Worm (Caenorhabditis elegans) whole organism, mixed stage, embryonic: ENCODE measurements around the gene clec-64.

Experiments
- M03D4.4 ChIP-seq: sonication (generic microtip); optimal IDR thresholded peaks from 2 replicates; lab custom pipeline; 2017; ENCODE audit warnings: mild to moderate bottlenecking, missing genetic modification characterization, missing compliant biosample characterization
- bed-3 ChIP-seq: fragments of 200-800 bp; sonication (Bioruptor generic); optimal IDR thresholded peaks from 3 replicates; lab custom pipeline; 2018; ENCODE audit warnings: mild to moderate bottlenecking, missing genetic modification characterization, moderate library complexity, missing compliant biosample characterization
- ceh-39 ChIP-seq: fragments of 150-350 bp; optimal IDR thresholded peaks from 2 replicates; lab custom pipeline; 2014; ENCODE audit warnings: missing biosample characterization, missing genetic modification characterization
- ceh-43 ChIP-seq: fragments of 200-800 bp; sonication (Bioruptor generic); optimal IDR thresholded peaks from 2 replicates; lab custom pipeline; 2018; ENCODE audit warnings: mild to moderate bottlenecking, missing genetic modification characterization, moderate library complexity, missing compliant biosample characterization
- ces-1 ChIP-seq: fragments of 150-350 bp; optimal IDR thresholded peaks from 2 replicates; lab custom pipeline; 2014; ENCODE audit warnings: missing biosample characterization, missing genetic modification reagents, missing genetic modification characterization
- cnd-1 ChIP-seq: fragments of 200-800 bp; sonication (Bioruptor generic); optimal IDR thresholded peaks from 2 replicates; lab custom pipeline; 2018; ENCODE audit warnings: mild to moderate bottlenecking, missing genetic modification characterization, missing compliant biosample characterization
- drap-1 ChIP-seq: fragments of 200-800 bp; sonication (Bioruptor generic); optimal IDR thresholded peaks from 3 replicates; lab custom pipeline; 2018; ENCODE audit warnings: mild to moderate bottlenecking, missing genetic modification characterization, missing compliant biosample characterization
- elt-1 ChIP-seq: sonication (generic microtip); optimal IDR thresholded peaks from 2 replicates; lab custom pipeline; 2017; ENCODE audit warnings: missing genetic modification characterization, mild to moderate bottlenecking, missing compliant biosample characterization, antibody characterized with exemption, moderate library complexity, borderline replicate concordance; ENCODE audit not compliant: insufficient read depth
- elt-3 ChIP-seq: fragments of 150-350 bp; optimal IDR thresholded peaks from 2 replicates; lab custom pipeline; 2014; ENCODE audit warnings: missing biosample characterization, missing genetic modification characterization
- flh-1 ChIP-seq: fragments of 200-800 bp; sonication (Bioruptor generic); optimal IDR thresholded peaks from 2 replicates; lab custom pipeline; 2018; ENCODE audit warnings: mild to moderate bottlenecking, missing genetic modification characterization, moderate library complexity, missing compliant biosample characterization
- ham-2 ChIP-seq: fragments of 200-800 bp; sonication (Bioruptor generic); optimal IDR thresholded peaks from 2 replicates; lab custom pipeline; 2018; ENCODE audit warnings: mild to moderate bottlenecking, missing genetic modification characterization, missing compliant biosample characterization
- hlh-1 ChIP-seq: fragments of 150-350 bp; optimal IDR thresholded peaks from 2 replicates; lab custom pipeline; 2014; ENCODE audit warnings: missing biosample characterization, missing genetic modification reagents, missing genetic modification characterization
- lin-13 ChIP-seq: fragments of 150-350 bp; optimal IDR thresholded peaks from 2 replicates; lab custom pipeline; 2014; ENCODE audit warnings: missing biosample characterization, missing genetic modification characterization
- lin-32 ChIP-seq: fragments of 200-800 bp; sonication (Bioruptor generic); optimal IDR thresholded peaks from 2 replicates; lab custom pipeline; 2018; ENCODE audit warnings: mild to moderate bottlenecking, missing genetic modification characterization, missing compliant biosample characterization
- lsy-2 ChIP-seq: fragments of 150-350 bp; optimal IDR thresholded peaks from 2 replicates; lab custom pipeline; 2014; ENCODE audit warnings: missing biosample characterization, missing genetic modification characterization
- mab-5 ChIP-seq: fragments of 150-350 bp; optimal IDR thresholded peaks from 2 replicates; lab custom pipeline; 2014; ENCODE audit warnings: missing biosample characterization, missing genetic modification characterization
- mep-1 ChIP-seq: fragments of 150-350 bp; optimal IDR thresholded peaks from 2 replicates; lab custom pipeline; 2017; ENCODE audit warnings: missing biosample characterization, missing genetic modification reagents, missing genetic modification characterization, inconsistent platforms
- mls-2 ChIP-seq: sonication (generic microtip); optimal IDR thresholded peaks from 2 replicates; lab custom pipeline; 2016; ENCODE audit warnings: mild to moderate bottlenecking, missing genetic modification characterization, moderate library complexity, missing compliant biosample characterization
- nhr-2 ChIP-seq: fragments of 150-350 bp; optimal IDR thresholded peaks from 2 replicates; lab custom pipeline; 2014; ENCODE audit warnings: missing biosample characterization, missing genetic modification characterization
- nhr-237 ChIP-seq: fragments of 150-350 bp; optimal IDR thresholded peaks from 2 replicates; lab custom pipeline; 2014; ENCODE audit warnings: missing biosample characterization, missing genetic modification characterization
- nhr-28 ChIP-seq: fragments of 150-350 bp; optimal IDR thresholded peaks from 2 replicates; lab custom pipeline; 2014; ENCODE audit warnings: missing biosample characterization, missing genetic modification characterization
- nhr-76 ChIP-seq: sonication (generic microtip); optimal IDR thresholded peaks from 2 replicates; lab custom pipeline; 2017; ENCODE audit warnings: missing biosample characterization, missing genetic modification characterization
- sem-2 ChIP-seq: fragments of 200-800 bp; sonication (Bioruptor generic); optimal IDR thresholded peaks from 2 replicates; lab custom pipeline; 2018; ENCODE audit warnings: mild to moderate bottlenecking, missing genetic modification characterization, missing compliant biosample characterization
- snpc-4 ChIP-seq: fragments of 150-350 bp; optimal IDR thresholded peaks from 2 replicates; lab custom pipeline; 2014; ENCODE audit warnings: missing biosample characterization, missing genetic modification characterization
- sptf-1 ChIP-seq: sonication (generic microtip); optimal IDR thresholded peaks from 2 replicates; lab custom pipeline; 2017; ENCODE audit warnings: mild to moderate bottlenecking, missing genetic modification characterization, moderate library complexity, missing compliant biosample characterization
- tbx-8 ChIP-seq: fragments of 200-800 bp; sonication (Bioruptor generic); optimal IDR thresholded peaks from 2 replicates; lab custom pipeline; 2018; ENCODE audit warnings: mild to moderate bottlenecking, missing genetic modification characterization, moderate library complexity, missing compliant biosample characterization
- unc-120 ChIP-seq: sonication (generic microtip); optimal IDR thresholded peaks from 2 replicates; lab custom pipeline; 2017; ENCODE audit warnings: missing genetic modification characterization, missing compliant biosample characterization; ENCODE audit not compliant: poor library complexity, severe bottlenecking
- unc-39 ChIP-seq: fragments of 150-350 bp; optimal IDR thresholded peaks from 2 replicates; lab custom pipeline; 2014; ENCODE audit warnings: missing biosample characterization, missing genetic modification characterization
- unc-62 ChIP-seq: fragments of 150-350 bp; optimal IDR thresholded peaks from 2 replicates; lab custom pipeline; 2014; ENCODE audit warnings: missing biosample characterization, missing genetic modification reagents, missing genetic modification characterization
- zip-8 ChIP-seq: fragments of 150-350 bp; optimal IDR thresholded peaks from 2 replicates; lab custom pipeline; 2014; ENCODE audit warnings: missing biosample characterization, missing genetic modification characterization
- ztf-11 ChIP-seq: fragments of 150-350 bp; optimal IDR thresholded peaks from 2 replicates; lab custom pipeline; 2014; ENCODE audit warnings: missing biosample characterization, missing genetic modification characterization

Gene clec-64

DNA sequence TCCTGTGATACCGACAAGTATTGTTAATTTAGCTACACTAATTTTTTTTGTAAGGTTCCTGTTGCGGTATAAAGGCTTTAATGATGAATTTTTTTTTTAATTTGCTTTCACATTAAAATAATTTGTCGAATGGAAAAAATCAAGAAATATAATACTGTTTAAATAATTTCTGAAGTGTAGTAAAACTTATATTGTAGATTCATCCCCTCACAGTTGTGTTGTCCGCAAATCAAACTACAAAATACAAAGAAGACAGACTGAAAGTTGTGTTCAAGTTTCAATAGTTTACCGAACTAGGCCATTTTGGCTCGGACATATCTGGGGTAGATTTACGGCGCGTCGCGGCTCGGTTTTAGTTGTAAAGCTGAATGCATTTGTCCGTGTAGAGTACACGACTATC lies 681 bp upstream of the clec-64 start:
- TF ChIP-seq unc-39 (tag; lab: Kevin White, UChicago) (no peak), mab-5 (no peak), bed-3 (no peak), ham-2 (GFP tag; lab: Kevin White, UChicago) (no peak), lin-13 (tag; lab: Kevin White, UChicago) (no peak), lsy-2 (tag; lab: Kevin White, UChicago) (no peak), unc-120 (no peak), cnd-1 (tag; lab: Kevin White, UChicago) (no peak), lin-32 (no peak), nhr-76 (tag; lab: Kevin White, UChicago) (no peak), ces-1 (no peak), ztf-11 (no peak), unc-62 (no peak)
- TF ChIP-seq, all 35 proteins: peak for 0

- TF ChIP-seq nhr-28 (tag; lab: Kevin White, UChicago) (no peak), elt-1 (tag; lab: Kevin White, UChicago) (no peak), hlh-1 (tag; lab: Kevin White, UChicago) (no peak), nhr-237 (tag; lab: Kevin White, UChicago) (no peak), tbx-8 (GFP tag; lab: Kevin White, UChicago) (no peak)
Measured at ce11 chrII:12901025-12901424, 3.0 kb downstream of the clec-64 start, which contains the start of gene clec-65. clec-65 (plus strand) TSS chrII:12901325.

DNA sequence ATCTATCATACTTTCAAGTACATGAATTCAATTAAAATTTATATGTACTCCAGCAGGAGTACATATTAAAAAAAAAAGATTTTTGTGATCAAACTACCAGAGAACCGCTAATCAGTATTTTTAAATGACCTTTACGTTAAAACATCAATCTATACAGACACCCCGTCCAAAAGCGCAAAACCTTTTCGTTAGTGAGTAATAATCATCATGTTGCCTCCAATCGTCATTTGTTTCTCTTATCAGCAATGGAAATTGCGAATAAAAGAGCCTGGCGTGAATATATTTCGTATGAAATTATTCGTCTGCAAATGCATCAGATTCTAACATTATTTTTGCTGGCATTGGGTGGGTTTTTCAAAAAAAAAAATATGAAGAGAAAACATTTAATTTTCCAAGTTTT lies 6.1 kb downstream of the clec-64 start, which contains the start of gene clec-66:
clec-66 (plus strand) TSS at position 225 of the 400 bp plus-strand sequence.
- TF ChIP-seq flh-1 (GFP tag; lab: Kevin White, UChicago) (no peak), mab-5 (no peak), sem-2 (GFP tag; lab: Kevin White, UChicago) (no peak), lin-13 (tag; lab: Kevin White, UChicago) (no peak), snpc-4 (tag; lab: Kevin White, UChicago) (no peak), ceh-43 (GFP tag; lab: Kevin White, UChicago) (no peak), unc-120 (no peak)

- TF ChIP-seq lsy-2 (tag; lab: Kevin White, UChicago): no peak
- no peak for TF ChIP-seq nhr-76 (tag; lab: Kevin White, UChicago)
- TF ChIP-seq ceh-39 (tag; lab: Kevin White, UChicago): no peak
- TF ChIP-seq M03D4.4 (tag; lab: Kevin White, UChicago): no peak
- no peak for TF ChIP-seq drap-1 (GFP tag; lab: Kevin White, UChicago)
- TF ChIP-seq lin-32: no peak
- no peak for TF ChIP-seq ceh-43 (GFP tag; lab: Kevin White, UChicago)
- no peak for TF ChIP-seq cnd-1 (tag; lab: Kevin White, UChicago)
- no peak for TF ChIP-seq tbx-8 (GFP tag; lab: Kevin White, UChicago)
- TF ChIP-seq unc-62: no peak
- TF ChIP-seq flh-1 (GFP tag; lab: Kevin White, UChicago): no peak
- TF ChIP-seq mls-2: no peak
- no peak for TF ChIP-seq sptf-1 (tag; lab: Kevin White, UChicago)
- no peak for TF ChIP-seq mep-1
- TF ChIP-seq elt-3 (tag; lab: Kevin White, UChicago): no peak
- no peak for TF ChIP-seq sem-2 (GFP tag; lab: Kevin White, UChicago)
Measured at ce11 chrII:12907070-12907469, 9.0 kb downstream of the clec-64 start, which contains the start of gene nspb-11. nspb-11 (plus strand) TSS chrII:12907370.

ce11 chrII:12908779-12909178 lies 10.7 kb downstream of the clec-64 start, which contains the start of gene ddn-2:
ddn-2 (plus strand) TSS chrII:12909079.
- TF ChIP-seq nhr-2 (tag; lab: Kevin White, UChicago) (no peak), snpc-4 (tag; lab: Kevin White, UChicago) (no peak), lsy-2 (tag; lab: Kevin White, UChicago) (no peak), tbx-8 (GFP tag; lab: Kevin White, UChicago) (no peak), unc-62 (no peak), unc-120 (no peak), nhr-237 (tag; lab: Kevin White, UChicago) (no peak), zip-8 (tag; lab: Kevin White, UChicago) (no peak), drap-1 (GFP tag; lab: Kevin White, UChicago) (no peak)
